3 fruit fly cellular contexts compared by ENCODE assay signal in genomic region chr3L:16610201-16610600, dm6.
TF ChIP-seq lines count a peak whose summit lies in the region.

Gene Prosbeta6, minus strand, starts transcription at chr3L:16610418.

- TF ChIP-seq CTCF in whole organism, embryonic (GFP tag; optimal IDR thresholded peaks at IDR 0.05; lab: Kevin White, UChicago) = no peak

TF ChIP-seq in whole organism, adult, 20 proteins besides CTCF, POLR2A, EP300 and RAD21:
- TF ChIP-seq bab1 (GFP tag; optimal IDR thresholded peaks at IDR 0.05; lab: Kevin White, UChicago) = peak; percentile 42
- TF ChIP-seq cic (GFP tag; optimal IDR thresholded peaks at IDR 0.05; lab: Kevin White, UChicago) = no peak
- TF ChIP-seq cnc (optimal IDR thresholded peaks at IDR 0.05; lab: Kevin White, UChicago) = peak; percentile 71 to 76
- TF ChIP-seq CG33017 (tag; optimal IDR thresholded peaks at IDR 0.05; lab: Kevin White, UChicago) = no peak
- TF ChIP-seq CG14711 (tag; optimal IDR thresholded peaks at IDR 0.05; lab: Kevin White, UChicago) = peak; percentile 38
- TF ChIP-seq toe (GFP tag; optimal IDR thresholded peaks at IDR 0.05; lab: Kevin White, UChicago) = no peak
- no peak for TF ChIP-seq CG11617 (GFP tag; optimal IDR thresholded peaks at IDR 0.05; lab: Kevin White, UChicago)
- no peak for TF ChIP-seq tj (GFP tag; optimal IDR thresholded peaks at IDR 0.05; lab: Kevin White, UChicago)
- TF ChIP-seq Mnt (GFP tag; optimal IDR thresholded peaks at IDR 0.05; lab: Kevin White, UChicago) = no peak
TF ChIP-seq in whole organism, adult: peak in this region for 3.

TF ChIP-seq in whole organism, embryonic, 481 proteins besides CTCF, POLR2A, EP300 and RAD21 (continues in another document):
- TF ChIP-seq hbn (GFP tag; IDR thresholded peaks at IDR 0.05; lab: Robert Waterston, UW; ENCODE audit: partially characterized antibody) (peak; percentile 43), CG1603 (tag; optimal IDR thresholded peaks at IDR 0.05; lab: Kevin White, UChicago) (peak; percentile 25), E2f2 (GFP tag; IDR thresholded peaks at IDR 0.05; lab: Robert Waterston, UW) (peak; percentile 48), Dbx (GFP tag; IDR thresholded peaks at IDR 0.05; lab: Robert Waterston, UW) (no peak), nerfin-1 (tag; optimal IDR thresholded peaks at IDR 0.05; lab: Kevin White, UChicago) (peak; percentile 47), BEAF-32 (GFP tag; optimal IDR thresholded peaks at IDR 0.05; lab: Kevin White, UChicago) (peak; percentile 74), cas (GFP tag; IDR thresholded peaks at IDR 0.05; lab: Robert Waterston, UW) (no peak), CG2712 (tag; optimal IDR thresholded peaks at IDR 0.05; lab: Kevin White, UChicago) (peak; percentile 18), CG12659 (GFP tag; optimal IDR thresholded peaks at IDR 0.05; lab: Kevin White, UChicago) (peak; percentile 39), yki (optimal IDR thresholded peaks at IDR 0.05; lab: Kevin White, UChicago) (no peak), CG2116 (GFP tag; optimal IDR thresholded peaks at IDR 0.05; lab: Kevin White, UChicago) (peak; percentile 16), fru (optimal IDR thresholded peaks at IDR 0.05; lab: Kevin White, UChicago) (no peak), Dp (GFP tag; optimal IDR thresholded peaks at IDR 0.05; lab: Kevin White, UChicago) (peak; percentile 44), CG12391 (tag; optimal IDR thresholded peaks at IDR 0.05; lab: Kevin White, UChicago) (no peak), tup (GFP tag; optimal IDR thresholded peaks at IDR 0.05; lab: Kevin White, UChicago) (no peak), YL-1 (GFP tag; optimal IDR thresholded peaks at IDR 0.05; lab: Kevin White, UChicago) (peak; percentile 13), CG4617 (GFP tag; optimal IDR thresholded peaks at IDR 0.05; lab: Kevin White, UChicago; ENCODE audit: borderline replicate concordance) (peak; percentile 29), CG3281 (GFP tag; optimal IDR thresholded peaks at IDR 0.05; lab: Kevin White, UChicago) (no peak), rib (GFP tag; IDR thresholded peaks at IDR 0.05; lab: Robert Waterston, UW) (no peak), gt (GFP tag; IDR thresholded peaks at IDR 0.05; lab: Robert Waterston, UW) (no peak), MBD-R2 (GFP tag; IDR thresholded peaks at IDR 0.05; lab: Robert Waterston, UW) (peak; percentile 59), CG10267 (tag; optimal IDR thresholded peaks at IDR 0.05; lab: Kevin White, UChicago) (peak; percentile 22), CG17802 (tag; optimal IDR thresholded peaks at IDR 0.05; lab: Kevin White, UChicago) (no peak), cwo (GFP tag; optimal IDR thresholded peaks at IDR 0.05; lab: Kevin White, UChicago) (no peak), corto (GFP tag; optimal IDR thresholded peaks at IDR 0.05; lab: Kevin White, UChicago) (no peak), ATbp (GFP tag; optimal IDR thresholded peaks at IDR 0.05; lab: Kevin White, UChicago) (no peak), CG2120 (GFP tag; optimal IDR thresholded peaks at IDR 0.05; lab: Kevin White, UChicago) (no peak), CG9797 (GFP tag; optimal IDR thresholded peaks at IDR 0.05; lab: Kevin White, UChicago) (peak; percentile 71), CG9437 (GFP tag; optimal IDR thresholded peaks at IDR 0.05; lab: Kevin White, UChicago) (no peak), Sry-δ (GFP tag; optimal IDR thresholded peaks at IDR 0.05; lab: Kevin White, UChicago) (peak; percentile 50), CG6654 (GFP tag; optimal IDR thresholded peaks at IDR 0.05; lab: Kevin White, UChicago) (no peak), MESR4 (GFP tag; optimal IDR thresholded peaks at IDR 0.05; lab: Kevin White, UChicago) (peak; percentile 60), Rx (GFP tag; IDR thresholded peaks at IDR 0.05; lab: Robert Waterston, UW) (no peak), ara (GFP tag; IDR thresholded peaks at IDR 0.05; lab: Robert Waterston, UW) (no peak), Bgb (GFP tag; IDR thresholded peaks at IDR 0.05; lab: Robert Waterston, UW; ENCODE audit: partially characterized antibody) (peak; percentile 56), CG18764 (GFP tag; optimal IDR thresholded peaks at IDR 0.05; lab: Kevin White, UChicago) (no peak), row (GFP tag; IDR thresholded peaks at IDR 0.05; lab: Robert Waterston, UW) (peak; percentile 49; the same call in 2 of the 3 replicates), TFAM (GFP tag; optimal IDR thresholded peaks at IDR 0.05; lab: Kevin White, UChicago) (no peak), CG13287 (GFP tag; IDR thresholded peaks at IDR 0.05; lab: Robert Waterston, UW; ENCODE audit: partially characterized antibody) (peak; percentile 71), gsb (GFP tag; IDR thresholded peaks at IDR 0.05; lab: Robert Waterston, UW) (no peak), Dll (GFP tag; IDR thresholded peaks at IDR 0.05; lab: Robert Waterston, UW; ENCODE audit: partially characterized antibody) (peak; percentile 56; the same call in 3 of the 4 replicates), CG6765 (GFP tag; optimal IDR thresholded peaks at IDR 0.05; lab: Kevin White, UChicago) (no peak)

TF ChIP-seq in whole organism, wandering third instar larva, 38 proteins besides CTCF, POLR2A, EP300 and RAD21:
- no peak for TF ChIP-seq Rel (GFP tag; optimal IDR thresholded peaks at IDR 0.05; lab: Kevin White, UChicago)
- TF ChIP-seq Rel (tag; optimal IDR thresholded peaks at IDR 0.05; lab: Kevin White, UChicago) = no peak
- TF ChIP-seq Mio (GFP tag; optimal IDR thresholded peaks at IDR 0.05; lab: Kevin White, UChicago) = no peak
- peak; percentile 25 for TF ChIP-seq brk (GFP tag; optimal IDR thresholded peaks at IDR 0.05; lab: Kevin White, UChicago)
